Worm (Caenorhabditis elegans): Measurements from ENCODE around the gene dhs-30.

The dhs-30 gene

ce11 chrX:17235749-17236561, at the start of gene dhs-30:
Gene dhs-30, minus strand, starts transcription at chrX:17235838.
- TF ChIP-seq lin-39 (tag; optimal IDR thresholded peaks at IDR 0.05) (peak; percentile 35), elt-2 (tag; optimal IDR thresholded peaks at IDR 0.05) (peak; percentile 37), fos-1 (tag; optimal IDR thresholded peaks at IDR 0.05) (no peak), pha-4 (tag; optimal IDR thresholded peaks at IDR 0.05) (peak; percentile 83)

ce11 chrX:17256769-17257168, 21.1 kb upstream of the dhs-30 start, which contains the start of gene Y40C7B.4:
Gene Y40C7B.4, minus strand, starts transcription at chrX:17256787.
- TF ChIP-seq nhr-23 (tag; optimal IDR thresholded peaks at IDR 0.05) (no peak), jun-1 (tag; optimal IDR thresholded peaks at IDR 0.05) (peak; percentile 56), nhr-67 (tag; optimal IDR thresholded peaks at IDR 0.05) (no peak), ZK546.5 (tag; optimal IDR thresholded peaks at IDR 0.05) (no peak), snpc-4 (tag; optimal IDR thresholded peaks at IDR 0.05) (no peak), unc-62 (GFP tag; optimal IDR thresholded peaks at IDR 0.05) (no peak), nfya-1 (tag; optimal IDR thresholded peaks at IDR 0.05; ENCODE audit: insufficient read depth) (no peak), nhr-25 (tag; optimal IDR thresholded peaks at IDR 0.05) (no peak), ceh-82 (tag; optimal IDR thresholded peaks at IDR 0.05) (no peak), tbx-2 (tag; optimal IDR thresholded peaks at IDR 0.05) (no peak), pqm-1 (tag; optimal IDR thresholded peaks at IDR 0.05) (peak; percentile 93), pha-4 (tag; optimal IDR thresholded peaks at IDR 0.05) (peak; percentile 67), elt-2 (tag; optimal IDR thresholded peaks at IDR 0.05) (peak; percentile 97), egl-5 (tag; optimal IDR thresholded peaks at IDR 0.05) (no peak), ztf-11 (tag; optimal IDR thresholded peaks at IDR 0.05) (no peak)

ce11 chrX:17255750-17256149, 20.1 kb upstream of the dhs-30 start:
- peak; percentile 25 for TF ChIP-seq pqm-1 (tag; optimal IDR thresholded peaks at IDR 0.05)
- TF ChIP-seq elt-2 (tag; optimal IDR thresholded peaks at IDR 0.05): peak; percentile 88

- no peak for TF ChIP-seq unc-39 (tag; optimal IDR thresholded peaks at IDR 0.05)
- TF ChIP-seq lin-15B (tag; optimal IDR thresholded peaks at IDR 0.05): no peak
- TF ChIP-seq fkh-10 (GFP tag; optimal IDR thresholded peaks at IDR 0.05): no peak
- no peak for TF ChIP-seq tbx-2 (tag; optimal IDR thresholded peaks at IDR 0.05)
- no peak for TF ChIP-seq pqm-1 (tag; optimal IDR thresholded peaks at IDR 0.05)
- TF ChIP-seq elt-2 (tag; optimal IDR thresholded peaks at IDR 0.05): peak; percentile 26
- TF ChIP-seq ztf-4 (tag; optimal IDR thresholded peaks at IDR 0.05): no peak
- no peak for TF ChIP-seq nhr-237 (tag; optimal IDR thresholded peaks at IDR 0.05)
- no peak for TF ChIP-seq mml-1 (tag; optimal IDR thresholded peaks at IDR 0.05)
Observed at ce11 chrX:17247260-17247659, 11.6 kb upstream of the dhs-30 start.

ce11 chrX:17243053-17243452, 7.4 kb upstream of the dhs-30 start, which contains the start of gene T25G12.13:
Gene T25G12.13, plus strand, starts transcription at chrX:17243353.
- TF ChIP-seq unc-62 (GFP tag; optimal IDR thresholded peaks at IDR 0.05) (no peak), elt-2 (tag; optimal IDR thresholded peaks at IDR 0.05) (peak; percentile 30), zag-1 (tag; optimal IDR thresholded peaks at IDR 0.05) (no peak)

ce11 chrX:17237439-17237838, 1.8 kb upstream of the dhs-30 start, which contains the start of gene T25G12.11:
Gene T25G12.11, minus strand, starts transcription at chrX:17237539.
- TF ChIP-seq skn-1 (tag; optimal IDR thresholded peaks at IDR 0.05): no peak
- no peak for TF ChIP-seq ceh-16 (tag; optimal IDR thresholded peaks at IDR 0.05)
- TF ChIP-seq ceh-9 (tag; optimal IDR thresholded peaks at IDR 0.05): no peak
- no peak for TF ChIP-seq elt-3 (tag; optimal IDR thresholded peaks at IDR 0.05)
- TF ChIP-seq ceh-28 (tag; optimal IDR thresholded peaks at IDR 0.05): no peak
- no peak for TF ChIP-seq nhr-237 (tag; optimal IDR thresholded peaks at IDR 0.05)
- TF ChIP-seq nhr-76 (tag; optimal IDR thresholded peaks at IDR 0.05): no peak
- no peak for TF ChIP-seq fos-1 (tag; optimal IDR thresholded peaks at IDR 0.05)
- TF ChIP-seq nhr-11 (tag; optimal IDR thresholded peaks at IDR 0.05): no peak
- TF ChIP-seq fkh-2 (tag; optimal IDR thresholded peaks at IDR 0.05): no peak
- TF ChIP-seq nhr-67 (tag; optimal IDR thresholded peaks at IDR 0.05): no peak
- TF ChIP-seq elt-1 (tag; optimal IDR thresholded peaks at IDR 0.05): no peak
- TF ChIP-seq ZK546.5 (tag; optimal IDR thresholded peaks at IDR 0.05): no peak
- no peak for TF ChIP-seq nhr-28 (tag; optimal IDR thresholded peaks at IDR 0.05)
- no peak for TF ChIP-seq zag-1 (tag; optimal IDR thresholded peaks at IDR 0.05)
- no peak for TF ChIP-seq mdl-1 (tag; optimal IDR thresholded peaks at IDR 0.05)
- TF ChIP-seq egl-27 (tag; optimal IDR thresholded peaks at IDR 0.05): no peak
- TF ChIP-seq mml-1 (tag; optimal IDR thresholded peaks at IDR 0.05): no peak
